Fruit fly (Drosophila melanogaster): ENCODE data around the gene Duba.

The Duba gene

dm6 chr3L:11599255-11599654 is 10.0 kb downstream of the Duba start (continued):
- no peak for TF ChIP-seq CG16779 (tag; optimal IDR thresholded peaks at IDR 0.05)
- TF ChIP-seq Eip75B (GFP tag; optimal IDR thresholded peaks at IDR 0.05), result no peak
- peak; percentile 6 for TF ChIP-seq esn (GFP tag; optimal IDR thresholded peaks at IDR 0.05)
- no peak for TF ChIP-seq fkh (GFP tag; optimal IDR thresholded peaks at IDR 0.05)
- TF ChIP-seq acj6 (GFP tag; optimal IDR thresholded peaks at IDR 0.05), result peak; percentile 40
- no peak for TF ChIP-seq svp (GFP tag)
- no peak for TF ChIP-seq CG1621 (tag; optimal IDR thresholded peaks at IDR 0.05)
- TF ChIP-seq CG7368 (GFP tag; optimal IDR thresholded peaks at IDR 0.05), result peak; percentile 63
- TF ChIP-seq Sox15 (GFP tag; optimal IDR thresholded peaks at IDR 0.05), result no peak
- TF ChIP-seq ss (GFP tag; optimal IDR thresholded peaks at IDR 0.05), result peak in 1 of 2 experiments; percentile 42
- no peak for TF ChIP-seq CG31627 (GFP tag; optimal IDR thresholded peaks at IDR 0.05)
- TF ChIP-seq CG8119 (GFP tag; IDR thresholded peaks at IDR 0.05), result peak; percentile 61
- TF ChIP-seq CG11762 (GFP tag; optimal IDR thresholded peaks at IDR 0.05; ENCODE audit: insufficient read depth), result no peak
- no peak for TF ChIP-seq Sox102F (GFP tag; optimal IDR thresholded peaks at IDR 0.05)
- no peak for TF ChIP-seq Ets21C (GFP tag; optimal IDR thresholded peaks at IDR 0.05)
- peak; percentile 59 for TF ChIP-seq CG3032 (tag; optimal IDR thresholded peaks at IDR 0.05)
- peak; percentile 42 for TF ChIP-seq CG15336 (GFP tag; IDR thresholded peaks at IDR 0.05)
- TF ChIP-seq CG11902 (GFP tag; optimal IDR thresholded peaks at IDR 0.05), result no peak
- 0 out of 3 replicates have a peak, but pooled peaks have one; percentile 19 for TF ChIP-seq eg (GFP tag; IDR thresholded peaks at IDR 0.05)
- TF ChIP-seq CG6792 (GFP tag; optimal IDR thresholded peaks at IDR 0.05), result peak; percentile 12
- no peak for TF ChIP-seq CG8319 (GFP tag; optimal IDR thresholded peaks at IDR 0.05)
- TF ChIP-seq salr (GFP tag; optimal IDR thresholded peaks at IDR 0.05), result no peak
- peak; percentile 44 for TF ChIP-seq achi (GFP tag; optimal IDR thresholded peaks at IDR 0.05)
- TF ChIP-seq dsx (GFP tag; optimal IDR thresholded peaks at IDR 0.05; ENCODE audit: poor library complexity, severe bottlenecking), result peak; percentile 41
- no peak for TF ChIP-seq dac (GFP tag; optimal IDR thresholded peaks at IDR 0.05)
- peak; percentile 45 for TF ChIP-seq CG34406 (GFP tag; optimal IDR thresholded peaks at IDR 0.05)
- TF ChIP-seq Hr4 (GFP tag; optimal IDR thresholded peaks at IDR 0.05), result peak; percentile 5
- TF ChIP-seq CG32006 (GFP tag; optimal IDR thresholded peaks at IDR 0.05), result peak; percentile 54
- no peak for TF ChIP-seq Eip93F (GFP tag; optimal IDR thresholded peaks at IDR 0.05)
- TF ChIP-seq CG9139 (GFP tag; optimal IDR thresholded peaks at IDR 0.05), result no peak
- TF ChIP-seq CG6808 (GFP tag; optimal IDR thresholded peaks at IDR 0.05), result peak; percentile 32
- TF ChIP-seq fd59A (GFP tag; optimal IDR thresholded peaks at IDR 0.05), result no peak
- TF ChIP-seq Hr38 (GFP tag; optimal IDR thresholded peaks at IDR 0.05), result no peak
- TF ChIP-seq OdsH (GFP tag; optimal IDR thresholded peaks at IDR 0.05), result peak; percentile 33
- peak; percentile 37 for TF ChIP-seq CG10631 (GFP tag; optimal IDR thresholded peaks at IDR 0.05)
- TF ChIP-seq Met (GFP tag; optimal IDR thresholded peaks at IDR 0.05), result no peak

dm6 chr3L:11596585-11597252 is 12.5 kb downstream of the Duba start, which contains the start of gene CG7368:
Gene CG7368 (plus strand): TSS chr3L:11597202.
- TF ChIP-seq CG11762 (GFP tag; optimal IDR thresholded peaks at IDR 0.05; ENCODE audit: insufficient read depth) (no peak), fd59A (GFP tag; optimal IDR thresholded peaks at IDR 0.05) (no peak), Hr4 (GFP tag; optimal IDR thresholded peaks at IDR 0.05) (no peak), CG7368 (GFP tag; optimal IDR thresholded peaks at IDR 0.05) (peak; percentile 44), Eip93F (GFP tag; optimal IDR thresholded peaks at IDR 0.05) (no peak), Eip78C (GFP tag) (peak; percentile 34), svp (GFP tag) (no peak), CG4318 (GFP tag; optimal IDR thresholded peaks at IDR 0.05) (no peak)

dm6 chr3L:11593778-11594177 is 15.5 kb downstream of the Duba start:
- TF ChIP-seq pdm3 (GFP tag; optimal IDR thresholded peaks at IDR 0.05), result peak; percentile 26
- TF ChIP-seq CG6792 (GFP tag; optimal IDR thresholded peaks at IDR 0.05), result no peak
- peak; percentile 60 for TF ChIP-seq Ets96B (tag; optimal IDR thresholded peaks at IDR 0.05)
- peak; percentile 35 for TF ChIP-seq CG3032 (tag; optimal IDR thresholded peaks at IDR 0.05)
- TF ChIP-seq lz (GFP tag; optimal IDR thresholded peaks at IDR 0.05), result no peak
- no peak for TF ChIP-seq svp (GFP tag)
- no peak for TF ChIP-seq CG11902 (GFP tag; optimal IDR thresholded peaks at IDR 0.05)
- no peak for TF ChIP-seq CG11294 (GFP tag; IDR thresholded peaks at IDR 0.05)
- no peak for TF ChIP-seq fd59A (GFP tag; optimal IDR thresholded peaks at IDR 0.05)
- no peak for TF ChIP-seq CG11762 (GFP tag; optimal IDR thresholded peaks at IDR 0.05; ENCODE audit: insufficient read depth)
- no peak for TF ChIP-seq CG9139 (GFP tag; optimal IDR thresholded peaks at IDR 0.05)
- TF ChIP-seq acj6 (GFP tag; optimal IDR thresholded peaks at IDR 0.05), result peak; percentile 21
- TF ChIP-seq Met (GFP tag; optimal IDR thresholded peaks at IDR 0.05), result no peak
- TF ChIP-seq CG8119 (GFP tag; IDR thresholded peaks at IDR 0.05), result peak; percentile 82
- peak; percentile 22 for TF ChIP-seq CG34406 (GFP tag; optimal IDR thresholded peaks at IDR 0.05)
- no peak for TF ChIP-seq fkh (GFP tag; optimal IDR thresholded peaks at IDR 0.05)
- TF ChIP-seq Sox102F (GFP tag; optimal IDR thresholded peaks at IDR 0.05), result no peak
- TF ChIP-seq CG32006 (GFP tag; optimal IDR thresholded peaks at IDR 0.05), result peak; percentile 56
- TF ChIP-seq vri (GFP tag; optimal IDR thresholded peaks at IDR 0.05), result no peak
- no peak for TF ChIP-seq Hr39 (GFP tag; optimal IDR thresholded peaks at IDR 0.05)
- no peak for TF ChIP-seq CG1621 (tag; optimal IDR thresholded peaks at IDR 0.05)
- peak; percentile 23 for TF ChIP-seq CG8632 (GFP tag; optimal IDR thresholded peaks at IDR 0.05)
- TF ChIP-seq CG6276 (GFP tag; optimal IDR thresholded peaks at IDR 0.05), result peak; percentile 43

All from whole organism, prepupa.